Worm (Caenorhabditis elegans): ENCODE data around the gene Y116A8A.2.

DNA sequence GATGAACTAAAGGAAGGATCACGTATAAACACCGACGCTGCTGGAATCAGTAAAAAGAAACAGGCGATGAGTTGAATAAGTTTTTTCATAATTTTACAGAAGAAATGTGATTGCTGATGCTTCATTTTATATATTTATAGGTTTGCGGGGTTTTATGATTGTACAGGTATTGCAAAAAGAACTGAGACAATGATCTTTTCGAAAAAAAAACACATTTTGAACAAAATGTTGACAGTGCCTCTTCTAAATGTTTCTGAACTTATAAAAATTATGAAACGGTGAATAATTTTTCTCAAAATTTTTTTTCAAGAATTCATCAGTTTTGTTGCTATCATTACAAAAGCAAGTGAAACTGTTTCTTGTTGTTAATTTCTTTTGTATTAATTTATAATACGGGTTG, 7.4 kb downstream of the Y116A8A.2 start, which contains the start of gene clec-193:
- TF ChIP-seq elt-2 (tag; optimal IDR thresholded peaks at IDR 0.05), result no peak
- TF ChIP-seq nhr-237 (tag; optimal IDR thresholded peaks at IDR 0.05), result no peak
- TF ChIP-seq ama-1 (optimal IDR thresholded peaks at IDR 0.05), result no peak
- TF ChIP-seq nhr-77 (tag; optimal IDR thresholded peaks at IDR 0.05), result no peak
- no peak for TF ChIP-seq zag-1 (tag; optimal IDR thresholded peaks at IDR 0.05)
- TF ChIP-seq fos-1 (tag; optimal IDR thresholded peaks at IDR 0.05), result no peak
- TF ChIP-seq ces-1 (GFP tag; optimal IDR thresholded peaks at IDR 0.05), result no peak

All from whole organism, L1 larva.